Worm (Caenorhabditis elegans): ENCODE data around the gene Y7A5A.9.

ce11 chrX:15822197-15822596, 4.8 kb upstream of the Y7A5A.9 start, which contains the start of gene Y7A5A.8:
- TF ChIP-seq egl-27 (tag; optimal IDR thresholded peaks at IDR 0.05) = no peak
- no peak for TF ChIP-seq daf-12 (tag; optimal IDR thresholded peaks at IDR 0.05)
- TF ChIP-seq unc-62 (GFP tag; optimal IDR thresholded peaks at IDR 0.05 in 1 of 2) = no peak
- no peak for TF ChIP-seq unc-62 (tag; optimal IDR thresholded peaks at IDR 0.05)
- no peak for TF ChIP-seq nhr-11 (tag; optimal IDR thresholded peaks at IDR 0.05)
- no peak for TF ChIP-seq pha-4 (GFP tag; IDR thresholded peaks at IDR 0.05)
- no peak for TF ChIP-seq pha-4 (tag; optimal IDR thresholded peaks at IDR 0.05)
- no peak for TF ChIP-seq ztf-11 (tag; optimal IDR thresholded peaks at IDR 0.05)
- no peak for TF ChIP-seq daf-16 (GFP tag; optimal IDR thresholded peaks at IDR 0.05)
- no peak for TF ChIP-seq daf-16 (tag; optimal IDR thresholded peaks at IDR 0.05)
- no peak for TF ChIP-seq lin-15B (tag; optimal IDR thresholded peaks at IDR 0.05)

Measured in whole organism, L4 larva.